Fruit fly (Drosophila melanogaster): Measurements from ENCODE around the gene CG12011.

- TF ChIP-seq CTCF (optimal IDR thresholded peaks at IDR 0.05) (no peak), CG8478 (optimal IDR thresholded peaks at IDR 0.05) (no peak)
These were observed 32.3 kb downstream of the CG12011 start for dm6 chr3L:1726747-1727146.

Data from S2 (cell line).